Worm (Caenorhabditis elegans): Measurements from ENCODE around the gene K07F5.8.

DNA sequence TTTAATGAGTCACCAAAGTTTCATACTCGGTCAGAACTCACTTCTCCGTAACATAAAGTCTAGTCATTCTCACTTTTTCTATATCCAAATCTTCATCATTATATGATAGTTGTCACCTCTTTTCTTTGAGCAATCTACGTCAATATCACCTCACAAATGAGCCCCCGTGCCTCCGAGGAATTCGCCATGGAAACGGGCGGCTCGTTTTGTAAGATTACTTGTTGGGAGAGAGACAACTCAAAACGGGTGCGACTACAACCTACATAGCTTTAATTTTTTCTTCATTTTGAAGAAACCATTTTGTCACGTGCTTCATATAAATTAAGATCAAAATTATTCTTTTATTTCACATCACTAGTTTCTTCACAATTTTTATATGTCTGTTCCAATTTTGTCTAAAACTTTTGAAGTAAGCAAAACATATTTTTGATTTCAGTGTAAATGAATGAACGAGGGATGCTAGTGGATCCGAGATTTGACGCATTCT, 29.4 kb upstream of the K07F5.8 start, which contains the start of gene nhr-4:
- no peak for TF ChIP-seq nhr-23 (tag; optimal IDR thresholded peaks at IDR 0.05)
- TF ChIP-seq lin-39 (tag; optimal IDR thresholded peaks at IDR 0.05), result no peak
- no peak for TF ChIP-seq snpc-4 (tag; optimal IDR thresholded peaks at IDR 0.05)
- no peak for TF ChIP-seq unc-39 (tag; optimal IDR thresholded peaks at IDR 0.05)
- TF ChIP-seq ztf-11 (tag; optimal IDR thresholded peaks at IDR 0.05), result no peak
- TF ChIP-seq unc-55 (GFP tag; optimal IDR thresholded peaks at IDR 0.05), result no peak
